Worm (Caenorhabditis elegans): ENCODE measurements around the gene ins-7.

DNA sequence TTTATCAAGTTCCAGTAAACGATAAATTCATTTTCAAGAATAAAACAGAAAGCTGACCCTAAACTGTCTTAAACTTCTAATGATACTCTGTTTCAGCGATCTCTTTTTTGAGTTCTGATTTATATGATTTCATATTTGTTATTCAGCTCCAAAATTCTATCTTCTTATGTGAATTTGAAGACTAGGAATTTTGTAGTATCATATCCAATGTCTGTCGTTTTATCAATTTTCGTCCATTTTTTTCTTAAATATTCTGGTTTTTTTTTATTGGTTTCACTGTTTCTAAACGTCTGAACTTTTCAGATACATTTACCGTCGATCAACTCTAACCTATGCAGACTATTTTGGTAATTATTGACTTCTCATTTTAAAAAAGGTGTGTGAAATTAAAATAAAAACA lies 42.3 kb upstream of the ins-7 start, which contains the start of the genes nhr-138 and C28D4.18:
- no peak for TF ChIP-seq Y67H2A.10 (GFP tag; conservative IDR thresholded peaks at IDR 0.05)
- no peak for TF ChIP-seq lin-35 (GFP tag; optimal IDR thresholded peaks at IDR 0.05)
- no peak for TF ChIP-seq ets-4 (GFP tag; optimal IDR thresholded peaks at IDR 0.05)
- no peak for TF ChIP-seq unc-130 (GFP tag; optimal IDR thresholded peaks at IDR 0.05)
- no peak for TF ChIP-seq tlf-1 (GFP tag; optimal IDR thresholded peaks at IDR 0.05)

All from whole organism, young adult.